Fruit fly (Drosophila melanogaster): ENCODE measurements around the gene CG31473.
A peak's percentile ranks its signal among the peaks of the same experiment; 100 is the strongest.

CG31473 gene

dm6 chr3R:7811514-7811913, at the start of gene CG31473:
CG31473 (plus strand) TSS chr3R:7811814.
- TF ChIP-seq fd96Ca (GFP tag; IDR thresholded peaks at IDR 0.05) (no peak), D1 (tag; optimal IDR thresholded peaks at IDR 0.05) (no peak), CG9948 (tag; optimal IDR thresholded peaks at IDR 0.05) (no peak), CG34367 (tag; optimal IDR thresholded peaks at IDR 0.05) (no peak), rn (GFP tag; IDR thresholded peaks at IDR 0.05) (no peak), Ets98B (GFP tag; IDR thresholded peaks at IDR 0.05) (no peak), CG12605 (GFP tag; IDR thresholded peaks at IDR 0.05) (no peak), CG17806 (tag; optimal IDR thresholded peaks at IDR 0.05) (no peak), CG32121 (GFP tag; IDR thresholded peaks at IDR 0.05) (no peak), CG13204 (GFP tag; optimal IDR thresholded peaks at IDR 0.05) (no peak), Pif1A (GFP tag; optimal IDR thresholded peaks at IDR 0.05) (no peak), CG4496 (GFP tag; IDR thresholded peaks at IDR 0.05) (no peak)

DNA sequence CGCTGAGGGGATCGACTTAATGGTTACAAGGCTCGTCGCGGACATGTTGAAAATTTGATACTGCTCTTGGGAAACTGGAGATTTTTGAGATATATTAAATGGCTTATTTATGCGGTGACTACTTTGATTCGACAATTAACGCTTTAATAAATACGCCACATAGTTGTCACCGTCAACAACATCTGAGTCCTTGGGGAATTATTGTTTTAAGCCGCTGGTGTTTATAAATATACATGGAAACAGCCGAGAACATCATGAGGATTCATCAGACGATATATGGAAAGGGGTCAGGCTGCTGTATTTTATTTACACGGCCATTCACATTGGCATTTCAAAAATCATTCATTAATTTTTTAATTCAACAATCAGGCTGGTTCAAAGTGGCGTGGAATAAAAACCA, 40.0 kb upstream of the CG31473 start, which contains the start of gene CG11286:
CG11286 (minus strand) TSS at position 101 of the 400 bp plus-strand sequence.
- TF ChIP-seq Snoo (tag; optimal IDR thresholded peaks at IDR 0.05): no peak
- no peak for TF ChIP-seq CG12605 (GFP tag; IDR thresholded peaks at IDR 0.05)
- no peak for TF ChIP-seq CG8159 (tag; optimal IDR thresholded peaks at IDR 0.05)
- no peak for TF ChIP-seq CG15710 (tag; optimal IDR thresholded peaks at IDR 0.05)
- TF ChIP-seq CG4496 (GFP tag; IDR thresholded peaks at IDR 0.05): no peak
- no peak for TF ChIP-seq rn (GFP tag; IDR thresholded peaks at IDR 0.05)

dm6 chr3R:7779620-7780019, 32.0 kb upstream of the CG31473 start:
- peak; percentile 69; the same call in 1 of the 2 replicates for TF ChIP-seq Ets98B (GFP tag; IDR thresholded peaks at IDR 0.05)
- TF ChIP-seq CG12605 (GFP tag; IDR thresholded peaks at IDR 0.05): no peak
- TF ChIP-seq Pif1A (GFP tag; optimal IDR thresholded peaks at IDR 0.05): no peak
- no peak for TF ChIP-seq EcR (GFP tag; optimal IDR thresholded peaks at IDR 0.05)
- TF ChIP-seq CG14655 (GFP tag; optimal IDR thresholded peaks at IDR 0.05): peak; percentile 48
- no peak for TF ChIP-seq CG9948 (tag; optimal IDR thresholded peaks at IDR 0.05)
- peak; percentile 79 for TF ChIP-seq CG4496 (GFP tag; IDR thresholded peaks at IDR 0.05)
- no peak for TF ChIP-seq CG13204 (GFP tag; optimal IDR thresholded peaks at IDR 0.05)
- no peak for TF ChIP-seq Pif1B (GFP tag; optimal IDR thresholded peaks at IDR 0.05)
- peak; percentile 0 for TF ChIP-seq D1 (tag; optimal IDR thresholded peaks at IDR 0.05)
- TF ChIP-seq CG8301 (tag; optimal IDR thresholded peaks at IDR 0.05): no peak
- TF ChIP-seq CG34367 (tag; optimal IDR thresholded peaks at IDR 0.05): peak; percentile 34
- no peak for TF ChIP-seq CG32121 (GFP tag; IDR thresholded peaks at IDR 0.05)
- peak; percentile 6 for TF ChIP-seq CG8159 (tag; optimal IDR thresholded peaks at IDR 0.05)
- no peak for TF ChIP-seq CG10348 (GFP tag; IDR thresholded peaks at IDR 0.05)
- no peak for TF ChIP-seq CG17806 (tag; optimal IDR thresholded peaks at IDR 0.05)
- TF ChIP-seq rn (GFP tag; IDR thresholded peaks at IDR 0.05): no peak
- no peak for TF ChIP-seq CG15710 (tag; optimal IDR thresholded peaks at IDR 0.05)

DNA sequence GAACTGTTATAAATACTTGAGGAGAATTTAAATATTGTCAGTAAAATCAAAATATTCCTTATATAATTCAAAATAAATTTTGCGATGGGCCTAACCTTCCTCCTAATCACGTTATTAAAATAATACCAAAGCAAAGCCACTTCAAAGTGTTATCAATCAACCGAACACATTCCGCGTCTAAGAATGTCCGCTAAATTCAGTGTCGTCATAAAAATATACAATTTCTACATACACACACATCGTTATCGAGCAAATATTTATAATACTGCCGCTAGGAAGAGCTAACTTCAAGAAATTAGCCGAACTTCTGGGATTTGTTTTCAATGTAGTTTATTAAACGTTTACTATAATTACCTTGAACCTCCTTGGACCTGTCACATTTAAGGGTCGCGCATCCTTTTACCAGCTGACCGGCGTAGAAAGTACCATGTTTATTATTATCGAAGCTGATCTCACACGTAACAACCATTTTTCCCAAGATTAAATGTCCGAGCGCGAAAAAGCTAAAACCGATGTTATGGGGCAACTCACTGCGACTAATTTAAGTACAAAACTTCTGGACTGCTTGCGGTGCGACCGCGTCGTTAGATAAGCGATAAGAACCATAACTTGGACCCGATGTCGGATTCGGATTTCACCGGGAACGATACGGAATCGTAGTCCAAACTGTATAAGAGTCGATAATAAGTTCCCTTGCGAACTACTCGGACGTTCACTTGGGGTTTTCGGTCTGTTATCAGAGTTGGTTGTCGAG, 28.5 kb upstream of the CG31473 start, which contains the start of gene CG18747:
CG18747 (minus strand) TSS at position 514 of the 754 bp plus-strand sequence.
- TF ChIP-seq CG13204 (GFP tag; optimal IDR thresholded peaks at IDR 0.05) (no peak), EcR (GFP tag; optimal IDR thresholded peaks at IDR 0.05) (no peak), CG12605 (GFP tag; IDR thresholded peaks at IDR 0.05) (no peak), CG34367 (tag; optimal IDR thresholded peaks at IDR 0.05) (no peak), CG14655 (GFP tag; optimal IDR thresholded peaks at IDR 0.05) (no peak), Pif1B (GFP tag; optimal IDR thresholded peaks at IDR 0.05) (no peak), CG8301 (tag; optimal IDR thresholded peaks at IDR 0.05) (no peak), CG10348 (GFP tag; IDR thresholded peaks at IDR 0.05) (no peak), gl (tag; optimal IDR thresholded peaks at IDR 0.05) (no peak), CG32121 (GFP tag; IDR thresholded peaks at IDR 0.05) (no peak), Pif1A (GFP tag; optimal IDR thresholded peaks at IDR 0.05) (no peak), fd96Ca (GFP tag; IDR thresholded peaks at IDR 0.05) (no peak), CG15710 (tag; optimal IDR thresholded peaks at IDR 0.05) (no peak), rn (GFP tag; IDR thresholded peaks at IDR 0.05) (no peak), Snoo (tag; optimal IDR thresholded peaks at IDR 0.05) (no peak), Ets98B (GFP tag; IDR thresholded peaks at IDR 0.05) (no peak), CG4496 (GFP tag; IDR thresholded peaks at IDR 0.05) (no peak), CG8159 (tag; optimal IDR thresholded peaks at IDR 0.05) (no peak), D1 (tag; optimal IDR thresholded peaks at IDR 0.05) (no peak), CG9948 (tag; optimal IDR thresholded peaks at IDR 0.05) (no peak)

DNA sequence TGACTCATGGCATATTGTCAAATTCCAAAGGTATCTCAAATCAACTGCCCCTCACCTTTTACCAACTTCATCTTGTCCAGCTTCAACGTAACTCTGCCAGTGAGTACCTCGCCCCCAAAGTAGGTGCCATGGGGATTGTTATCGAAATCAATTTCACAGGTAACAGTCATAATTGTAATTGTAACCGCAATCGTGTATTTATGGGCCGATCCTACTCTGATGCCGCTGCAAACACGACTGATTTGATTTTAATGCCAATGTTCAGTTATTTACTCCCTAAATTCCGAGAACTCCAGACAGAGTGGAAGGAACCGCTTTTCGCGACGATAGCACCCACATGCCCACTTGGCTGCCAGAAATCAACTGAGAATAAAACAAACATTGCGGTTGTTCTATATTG, 25.8 kb upstream of the CG31473 start, which contains the start of gene CG18745:
CG18745 (minus strand) TSS at position 336 of the 400 bp plus-strand sequence.
- no peak for TF ChIP-seq CG34367 (tag; optimal IDR thresholded peaks at IDR 0.05)
- no peak for TF ChIP-seq Pif1A (GFP tag; optimal IDR thresholded peaks at IDR 0.05)
- TF ChIP-seq CG10348 (GFP tag; IDR thresholded peaks at IDR 0.05): no peak
- no peak for TF ChIP-seq CG32121 (GFP tag; IDR thresholded peaks at IDR 0.05)
- TF ChIP-seq rn (GFP tag; IDR thresholded peaks at IDR 0.05): no peak
- no peak for TF ChIP-seq D1 (tag; optimal IDR thresholded peaks at IDR 0.05)
- TF ChIP-seq CG14655 (GFP tag; optimal IDR thresholded peaks at IDR 0.05): no peak
- no peak for TF ChIP-seq Snoo (tag; optimal IDR thresholded peaks at IDR 0.05)
- no peak for TF ChIP-seq Pif1B (GFP tag; optimal IDR thresholded peaks at IDR 0.05)

dm6 chr3R:7787899-7788298, 23.7 kb upstream of the CG31473 start, which contains the start of gene CG18748:
CG18748 (minus strand) TSS chr3R:7787923.
- TF ChIP-seq fd96Ca (GFP tag; IDR thresholded peaks at IDR 0.05): no peak
- TF ChIP-seq CG32121 (GFP tag; IDR thresholded peaks at IDR 0.05): no peak
- no peak for TF ChIP-seq CG8301 (tag; optimal IDR thresholded peaks at IDR 0.05)
- TF ChIP-seq CG10348 (GFP tag; IDR thresholded peaks at IDR 0.05): no peak
- TF ChIP-seq Pif1A (GFP tag; optimal IDR thresholded peaks at IDR 0.05): no peak
- no peak for TF ChIP-seq CG8159 (tag; optimal IDR thresholded peaks at IDR 0.05)
- TF ChIP-seq CG15710 (tag; optimal IDR thresholded peaks at IDR 0.05): no peak
- TF ChIP-seq CG12605 (GFP tag; IDR thresholded peaks at IDR 0.05): no peak
- TF ChIP-seq CG34367 (tag; optimal IDR thresholded peaks at IDR 0.05): no peak
- no peak for TF ChIP-seq Ets98B (GFP tag; IDR thresholded peaks at IDR 0.05)
- no peak for TF ChIP-seq rn (GFP tag; IDR thresholded peaks at IDR 0.05)
